Fruit fly (Drosophila melanogaster) whole organism, embryonic: ENCODE measurements around the gene CG8349.
A peak's percentile ranks its signal among the peaks of the same experiment; 100 is the strongest.

Source experiments
- CG10979 ChIP-seq: fragments of 200-800 bp; sonication (Bioruptor generic); optimal IDR thresholded peaks from 2 replicates; lab custom pipeline; 2018; ENCODE audit warnings: missing biosample characterization, mild to moderate bottlenecking, missing genetic modification characterization, moderate library complexity
- CG11723 ChIP-seq: fragments of 200-800 bp; sonication (Bioruptor generic); optimal IDR thresholded peaks from 2 replicates; lab custom pipeline; 2017; ENCODE audit warnings: missing biosample characterization, mild to moderate bottlenecking, missing genetic modification characterization
- CG12744 ChIP-seq: fragments of 200-800 bp; sonication (Bioruptor generic); optimal IDR thresholded peaks from 2 replicates; lab custom pipeline; 2016; ENCODE audit warnings: missing biosample characterization, missing genetic modification characterization
- CG13123 ChIP-seq: fragments of 200-800 bp; sonication (Bioruptor generic); optimal IDR thresholded peaks from 2 replicates; lab custom pipeline; 2016; ENCODE audit warnings: missing biosample characterization, missing genetic modification characterization
- CG13624 ChIP-seq: fragments of 200-800 bp; sonication (Bioruptor generic); optimal IDR thresholded peaks from 2 replicates; lab custom pipeline; 2016; ENCODE audit warnings: missing biosample characterization, missing genetic modification characterization
- CG14860 ChIP-seq: fragments of 200-800 bp; sonication (Bioruptor generic); IDR thresholded peaks from 3 replicates; pipeline ENCODE4 v1.3.6; 2022; ENCODE audit warnings: missing biosample characterization, missing genetic modification characterization; ENCODE audit not compliant: partially characterized antibody
- CG1647 ChIP-seq: fragments of 200-800 bp; sonication (Bioruptor generic); optimal IDR thresholded peaks from 3 replicates; lab custom pipeline; 2016; ENCODE audit warnings: missing biosample characterization, missing genetic modification characterization
- CG17328 ChIP-seq: fragments of 200-800 bp; sonication (Bioruptor generic); IDR thresholded peaks from 2 replicates; pipeline ENCODE4 v1.3.6; 2022; ENCODE audit warnings: missing biosample characterization, missing genetic modification characterization
- CG17912 ChIP-seq: fragments of 200-800 bp; sonication (Bioruptor generic); optimal IDR thresholded peaks from 2 replicates; lab custom pipeline; 2018; ENCODE audit warnings: missing biosample characterization, mild to moderate bottlenecking, missing genetic modification characterization
- CG2875 ChIP-seq: fragments of 200-800 bp; sonication (Bioruptor generic); optimal IDR thresholded peaks from 2 replicates; lab custom pipeline; 2017; ENCODE audit warnings: missing biosample characterization, mild to moderate bottlenecking, missing genetic modification characterization, missing genetic modification reagents
- CG34224 ChIP-seq: fragments of 200-800 bp; sonication (Bioruptor generic); IDR thresholded peaks from 3 replicates; pipeline ENCODE4 v1.3.6; 2022; ENCODE audit warnings: missing biosample characterization, missing genetic modification characterization; ENCODE audit not compliant: partially characterized antibody
- CG3847 ChIP-seq: fragments of 200-800 bp; sonication (Bioruptor generic); IDR thresholded peaks from 2 replicates; pipeline ENCODE4 v1.3.6; 2022; ENCODE audit warnings: missing biosample characterization, missing genetic modification characterization
- CG4730 ChIP-seq: fragments of 200-800 bp; sonication (Bioruptor generic); IDR thresholded peaks from 2 replicates; pipeline ENCODE4 v1.3.6; 2022; ENCODE audit warnings: missing biosample characterization, missing genetic modification characterization
- CG7928 ChIP-seq: fragments of 200-800 bp; sonication (Bioruptor generic); optimal IDR thresholded peaks from 2 replicates; lab custom pipeline; 2017; ENCODE audit warnings: missing biosample characterization, mild to moderate bottlenecking, missing genetic modification characterization
- CG7987 ChIP-seq: fragments of 200-800 bp; sonication (Bioruptor generic); optimal IDR thresholded peaks from 2 replicates; lab custom pipeline; 2018; ENCODE audit warnings: missing biosample characterization, mild to moderate bottlenecking, missing genetic modification characterization, moderate library complexity
- CG8290 ChIP-seq, 3 experiments: fragments of 200-800 bp; sonication (Bioruptor generic); optimal IDR thresholded peaks; 2 replicates each; lab custom pipeline; 2016 to 2019; ENCODE audit warnings: missing biosample characterization in 3 of 3, missing genetic modification characterization in 3 of 3, mild to moderate bottlenecking in 2 of 3, moderate library complexity in 1 of 3
- Ets65A ChIP-seq: fragments of 200-800 bp; sonication (Bioruptor generic); peaks from one replicate; lab custom pipeline; 2016; ENCODE audit warnings: missing biosample characterization, missing genetic modification characterization
- Ets97D ChIP-seq: fragments of 200-800 bp; sonication (Bioruptor generic); optimal IDR thresholded peaks from 3 replicates; lab custom pipeline; 2016; ENCODE audit warnings: missing biosample characterization, missing genetic modification characterization
- HLH3B ChIP-seq: fragments of 200-800 bp; sonication (Bioruptor generic); IDR thresholded peaks from 2 replicates; pipeline ENCODE4 v1.3.6; 2022; ENCODE audit warnings: missing biosample characterization, missing genetic modification characterization
- Jarid2 ChIP-seq: fragments of 200-800 bp; sonication (Bioruptor generic); optimal IDR thresholded peaks from 3 replicates; lab custom pipeline; 2017; ENCODE audit warnings: mild to moderate bottlenecking, missing biosample characterization, missing genetic modification reagents, missing genetic modification characterization
- Lpt ChIP-seq: fragments of >200 bp; optimal IDR thresholded peaks from 2 replicates; lab custom pipeline; 2018; ENCODE audit warnings: missing biosample characterization, missing genetic modification characterization
- Max ChIP-seq: fragments of 200-800 bp; sonication (Bioruptor generic); optimal IDR thresholded peaks from 2 replicates; lab custom pipeline; 2016; ENCODE audit warnings: missing biosample characterization, mild to moderate bottlenecking, missing genetic modification characterization
- Neu2 ChIP-seq: fragments of 200-800 bp; sonication (Bioruptor generic); optimal IDR thresholded peaks from 3 replicates; lab custom pipeline; 2016; ENCODE audit warnings: missing biosample characterization, missing genetic modification characterization, borderline replicate concordance
- Oaz ChIP-seq: fragments of 200-800 bp; sonication (Bioruptor generic); IDR thresholded peaks from 2 replicates; pipeline ENCODE4 v1.3.6; 2022; ENCODE audit warnings: missing biosample characterization, missing genetic modification characterization
- Sox102F ChIP-seq: fragments of 200-800 bp; sonication (Bioruptor generic); optimal IDR thresholded peaks from 2 replicates; lab custom pipeline; 2018; ENCODE audit warnings: missing biosample characterization, mild to moderate bottlenecking, missing genetic modification characterization, moderate library complexity
- Sry-δ ChIP-seq: fragments of 200-800 bp; sonication (Bioruptor generic); optimal IDR thresholded peaks from 2 replicates; lab custom pipeline; 2016; ENCODE audit warnings: missing biosample characterization, missing genetic modification characterization
- Vsx1 ChIP-seq: fragments of 200-800 bp; sonication (Bioruptor generic); optimal IDR thresholded peaks from 2 replicates; lab custom pipeline; 2017; ENCODE audit warnings: missing biosample characterization, mild to moderate bottlenecking, missing genetic modification characterization, missing genetic modification reagents
- abd-A ChIP-seq: fragments of 200-800 bp; sonication (Bioruptor generic); optimal IDR thresholded peaks from 3 replicates; lab custom pipeline; 2019; ENCODE audit warnings: missing biosample characterization, mild to moderate bottlenecking, missing genetic modification characterization, moderate library complexity
- croc ChIP-seq: fragments of 200-800 bp; sonication (Bioruptor generic); conservative IDR thresholded peaks from 3 replicates; pipeline ENCODE4 v1.3.6; 2022; ENCODE audit warnings: missing biosample characterization, missing genetic modification characterization
- dm ChIP-seq: fragments of 200-800 bp; sonication (Bioruptor generic); optimal IDR thresholded peaks from 3 replicates; lab custom pipeline; 2016; ENCODE audit warnings: missing biosample characterization, missing genetic modification characterization
- eve ChIP-seq, 2 experiments: fragments of >200 bp; optimal IDR thresholded peaks; 2 replicates each; lab custom pipeline; 2017; ENCODE audit warnings: missing biosample characterization in 2 of 2, missing genetic modification characterization in 2 of 2
- gsb ChIP-seq: fragments of 200-800 bp; sonication (Bioruptor generic); IDR thresholded peaks from 2 replicates; pipeline ENCODE4 v1.3.6; 2022; ENCODE audit warnings: missing biosample characterization, missing genetic modification characterization
- ken ChIP-seq: fragments of 200-800 bp; sonication (Bioruptor generic); IDR thresholded peaks from 3 replicates; pipeline ENCODE4 v1.3.6; 2022; ENCODE audit warnings: missing biosample characterization, missing genetic modification characterization
- lov ChIP-seq, 2 experiments: fragments of 200-800 bp in 1 of 2; fragments of >200 bp in 1 of 2; sonication (Bioruptor generic) in 1 of 2; IDR thresholded peaks in 1 of 2; optimal IDR thresholded peaks in 1 of 2; 2 replicates in 1 of 2; 3 replicates in 1 of 2; pipeline versions ENCODE4 v1.3.6 to Lab custom; 2017 to 2022; ENCODE audit warnings: missing biosample characterization in 1 of 2, missing genetic modification characterization in 1 of 2
- mld ChIP-seq: fragments of 200-800 bp; sonication (Bioruptor generic); IDR thresholded peaks from 3 replicates; pipeline ENCODE4 v1.3.6; 2022; ENCODE audit warnings: missing biosample characterization, missing genetic modification characterization; ENCODE audit not compliant: partially characterized antibody
- p53 ChIP-seq: fragments of 200-800 bp; sonication (Bioruptor generic); optimal IDR thresholded peaks from 2 replicates; lab custom pipeline; 2016; ENCODE audit warnings: missing biosample characterization, missing genetic modification characterization
- pzg ChIP-seq: fragments of 200-800 bp; sonication (Bioruptor generic); optimal IDR thresholded peaks from 3 replicates; lab custom pipeline; 2018; ENCODE audit warnings: missing biosample characterization, mild to moderate bottlenecking, missing genetic modification characterization, moderate library complexity
- run ChIP-seq: fragments of 200-800 bp; sonication (Bioruptor generic); optimal IDR thresholded peaks from 3 replicates; lab custom pipeline; 2018; ENCODE audit warnings: missing biosample characterization, mild to moderate bottlenecking, missing genetic modification characterization
- scrt ChIP-seq: fragments of 200-800 bp; sonication (Bioruptor generic); optimal IDR thresholded peaks from 2 replicates; lab custom pipeline; 2018; ENCODE audit warnings: missing biosample characterization, mild to moderate bottlenecking, missing genetic modification characterization, moderate library complexity
- sima ChIP-seq: fragments of 200-800 bp; sonication (Bioruptor generic); optimal IDR thresholded peaks from 2 replicates; lab custom pipeline; 2016; ENCODE audit warnings: missing biosample characterization, missing genetic modification characterization
- slp2 ChIP-seq: fragments of 200-800 bp; sonication (Bioruptor generic); optimal IDR thresholded peaks from 2 replicates; lab custom pipeline; 2016; ENCODE audit warnings: missing biosample characterization, missing genetic modification characterization
- stwl ChIP-seq: fragments of 200-800 bp; sonication (Bioruptor generic); optimal IDR thresholded peaks from 3 replicates; lab custom pipeline; 2018; ENCODE audit warnings: missing biosample characterization, mild to moderate bottlenecking, missing genetic modification characterization, moderate library complexity
- tin ChIP-seq: fragments of 200-800 bp; sonication (Bioruptor generic); optimal IDR thresholded peaks from 3 replicates; lab custom pipeline; 2016; ENCODE audit warnings: missing biosample characterization, missing genetic modification characterization
- trh ChIP-seq: fragments of 200-800 bp; sonication (Bioruptor generic); optimal IDR thresholded peaks from 2 replicates; lab custom pipeline; 2016; ENCODE audit warnings: missing biosample characterization, missing genetic modification characterization
- ttk ChIP-seq: fragments of 200-800 bp; sonication (Bioruptor generic); IDR thresholded peaks from 2 replicates; pipeline ENCODE4 v2.1.2; 2022; ENCODE audit warnings: missing biosample characterization, missing genetic modification characterization
- yki ChIP-seq: fragments of >200 bp; optimal IDR thresholded peaks from 3 replicates; lab custom pipeline; 2018
- zen2 ChIP-seq: fragments of 200-800 bp; sonication (Bioruptor generic); IDR thresholded peaks from 3 replicates; pipeline ENCODE4 v1.3.6; 2022; ENCODE audit warnings: missing biosample characterization, missing genetic modification characterization; ENCODE audit not compliant: partially characterized antibody

CG8349 gene

dm6 chr2L:8195722-8196323 lies 19.9 kb upstream of the CG8349 start:
- no peak for TF ChIP-seq croc
- TF ChIP-seq CG14860 (GFP tag; lab: Robert Waterston, UW) = 0 out of 3 replicates have a peak, but pooled peaks have one; percentile 35
- no peak for TF ChIP-seq CG1647 (GFP tag; lab: Kevin White, UChicago)
- TF ChIP-seq mld (GFP tag; lab: Robert Waterston, UW) = no peak
- no peak for TF ChIP-seq CG12744 (GFP tag; lab: Kevin White, UChicago)
- TF ChIP-seq Vsx1 (GFP tag; lab: Kevin White, UChicago) = no peak
- TF ChIP-seq ken (GFP tag; lab: Robert Waterston, UW) = peak; percentile 31; the same call in 1 of the 3 replicates
- TF ChIP-seq eve (GFP tag; optimal IDR thresholded peaks at IDR 0.05; lab: Kevin White, UChicago) = no peak
- TF ChIP-seq CG10979 (tag; lab: Kevin White, UChicago) = no peak

DNA sequence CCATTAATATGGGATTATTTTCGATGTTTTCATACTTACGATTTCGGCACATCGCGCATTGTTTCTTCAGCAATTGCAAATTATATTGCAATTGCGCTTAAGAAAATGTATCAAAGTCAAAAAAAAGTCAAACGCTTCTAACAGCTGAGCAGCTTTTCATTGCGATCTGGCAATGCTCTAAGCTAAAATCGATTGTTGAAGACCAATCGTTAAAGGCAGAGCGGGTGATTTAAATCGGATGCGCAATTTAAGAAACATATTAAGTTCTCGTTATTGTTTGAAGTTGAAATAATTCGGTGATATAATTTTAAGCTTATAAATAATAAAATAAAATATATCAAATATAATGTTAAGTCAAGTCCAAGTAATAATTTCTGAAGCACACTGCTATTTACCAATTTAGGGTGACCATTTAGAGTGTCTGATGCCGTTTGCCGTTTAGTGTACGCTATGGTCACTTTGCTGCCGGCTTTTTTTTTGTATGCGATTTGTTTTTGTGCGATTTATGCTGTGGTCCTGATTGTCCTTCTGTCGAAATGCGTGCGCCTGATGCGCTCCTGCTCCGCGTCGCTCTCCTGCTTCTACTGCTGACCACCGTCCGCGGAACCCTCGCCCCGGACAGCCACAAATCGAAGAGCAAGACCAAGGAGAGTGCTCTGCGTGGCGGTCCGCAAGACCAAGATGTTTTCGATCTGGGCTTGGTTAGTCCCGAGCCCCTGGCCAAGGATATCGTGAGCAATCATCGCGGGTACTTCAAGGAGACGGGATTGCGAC lies 18.8 kb upstream of the CG8349 start, which contains the start of the genes CG8475 and CG8460:
TSS of gene CG8475 (minus strand) at position 162 of the 774 bp plus-strand sequence.
TSS of gene CG8460 (plus strand) at position 437 of the 774 bp plus-strand sequence.
- TF ChIP-seq yki (lab: Kevin White, UChicago) (no peak), CG17328 (GFP tag; lab: Robert Waterston, UW) (peak; percentile 7; the same call in 1 of the 2 replicates), trh (no peak), p53 (no peak), Ets97D (no peak), CG2875 (GFP tag; lab: Kevin White, UChicago) (no peak), run (tag; lab: Kevin White, UChicago) (no peak), sima (GFP tag; lab: Kevin White, UChicago) (no peak), Neu2 (GFP tag; lab: Kevin White, UChicago) (no peak), CG13624 (GFP tag; lab: Kevin White, UChicago) (no peak), CG7928 (GFP tag; lab: Kevin White, UChicago) (no peak), zen2 (no peak), tin (GFP tag; lab: Kevin White, UChicago) (no peak), abd-A (tag; lab: Kevin White, UChicago) (no peak), slp2 (GFP tag; lab: Kevin White, UChicago) (no peak), HLH3B (no peak), ttk (GFP tag; lab: Robert Waterston, UW) (no peak), CG4730 (GFP tag; lab: Robert Waterston, UW) (no peak), CG34224 (peak; percentile 57; the same call in 2 of the 3 replicates), Sry-δ (GFP tag; lab: Kevin White, UChicago) (peak; percentile 4), CG17912 (no peak), Lpt (no peak), Max (GFP tag; lab: Kevin White, UChicago) (no peak), Sox102F (GFP tag; lab: Kevin White, UChicago) (no peak), stwl (tag; lab: Kevin White, UChicago) (peak; percentile 64), pzg (GFP tag; lab: Kevin White, UChicago) (peak; percentile 57), dm (GFP tag; lab: Kevin White, UChicago) (no peak), CG3847 (0 out of 2 replicates have a peak, but pooled peaks have one; percentile 22), CG11723 (GFP tag; lab: Kevin White, UChicago) (no peak), Ets65A (GFP tag; lab: Kevin White, UChicago) (peak; percentile 12), CG7987 (GFP tag; lab: Kevin White, UChicago) (no peak), CG8290 (GFP tag; optimal IDR thresholded peaks at IDR 0.05; lab: Kevin White, UChicago) (no peak), CG8290 (tag; optimal IDR thresholded peaks at IDR 0.05; lab: Kevin White, UChicago) (no peak), lov (optimal IDR thresholded peaks at IDR 0.05; lab: Kevin White, UChicago) (no peak), lov (GFP tag; IDR thresholded peaks at IDR 0.05; lab: Robert Waterston, UW) (no peak), CG13123 (no peak), gsb (no peak), Jarid2 (GFP tag; lab: Kevin White, UChicago) (no peak), Oaz (no peak), scrt (GFP tag; lab: Kevin White, UChicago) (no peak)
